Fruit fly (Drosophila melanogaster): Measurements from ENCODE around the gene CrebA.

The CrebA gene

DNA sequence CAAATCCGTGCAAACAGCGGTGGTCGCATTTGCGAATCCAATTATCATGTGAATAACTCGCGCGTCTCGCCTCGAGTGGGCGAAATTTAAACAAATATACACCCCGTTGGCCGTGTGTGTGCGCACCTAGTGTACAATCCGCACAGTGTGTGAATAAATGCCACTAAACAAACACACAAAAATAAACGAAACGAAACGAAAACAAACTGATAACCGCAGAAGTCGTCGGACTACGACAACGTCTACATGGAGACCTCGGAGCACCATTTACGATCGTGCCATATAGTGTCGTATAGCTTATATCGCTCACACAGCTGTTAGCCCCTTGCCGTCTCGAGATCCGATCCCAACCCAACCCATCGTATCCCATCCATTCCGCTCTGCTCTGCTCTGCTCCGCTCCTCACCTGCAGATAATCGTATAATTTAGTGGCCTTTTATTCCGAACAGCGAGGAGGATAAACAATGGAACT lies 31.3 kb downstream of the CrebA start (continued):
- peak; percentile 89 for TF ChIP-seq pfk (GFP tag; optimal IDR thresholded peaks at IDR 0.05)
- no peak for TF ChIP-seq lbe (GFP tag; optimal IDR thresholded peaks at IDR 0.05)
- TF ChIP-seq CG15479 (GFP tag; optimal IDR thresholded peaks at IDR 0.05): peak; percentile 92
- TF ChIP-seq hkb (optimal IDR thresholded peaks at IDR 0.05): no peak
- peak; percentile 59 for TF ChIP-seq hkb (GFP tag; IDR thresholded peaks at IDR 0.05)
- peak; percentile 82 for TF ChIP-seq schlank (tag; optimal IDR thresholded peaks at IDR 0.05)
- TF ChIP-seq NfI (GFP tag; optimal IDR thresholded peaks at IDR 0.05): peak; percentile 65
- peak; percentile 43; the same call in 1 of the 3 replicates for TF ChIP-seq Mrtf (GFP tag; IDR thresholded peaks at IDR 0.05)
- 0 out of 3 replicates have a peak, but pooled peaks have one; percentile 25 for TF ChIP-seq CG11093 (GFP tag; IDR thresholded peaks at IDR 0.05)
- no peak for TF ChIP-seq Rx (GFP tag; IDR thresholded peaks at IDR 0.05)
- TF ChIP-seq jumu (GFP tag; optimal IDR thresholded peaks at IDR 0.05): peak; percentile 42
- peak; percentile 19 for TF ChIP-seq YL-1 (GFP tag; optimal IDR thresholded peaks at IDR 0.05)
- no peak; the same call in 1 of the 2 replicates for TF ChIP-seq CG17328 (GFP tag; IDR thresholded peaks at IDR 0.05)
- no peak for TF ChIP-seq CG6654 (GFP tag; optimal IDR thresholded peaks at IDR 0.05)
- no peak for TF ChIP-seq CG14965 (GFP tag; optimal IDR thresholded peaks at IDR 0.05; ENCODE audit: borderline replicate concordance)
- no peak for TF ChIP-seq Stat92E (GFP tag; optimal IDR thresholded peaks at IDR 0.05)
- TF ChIP-seq her (GFP tag; optimal IDR thresholded peaks at IDR 0.05): peak; percentile 61
- peak; percentile 44 for TF ChIP-seq CG10979 (tag; optimal IDR thresholded peaks at IDR 0.05)
- TF ChIP-seq bsh (GFP tag; optimal IDR thresholded peaks at IDR 0.05): peak in 1 of 2 experiments; percentile 56
- peak; percentile 84 for TF ChIP-seq Asciz (GFP tag; optimal IDR thresholded peaks at IDR 0.05)
- peak; percentile 74 for TF ChIP-seq CG33557 (GFP tag; optimal IDR thresholded peaks at IDR 0.05)
- peak; percentile 71 for TF ChIP-seq CG5180 (GFP tag; optimal IDR thresholded peaks at IDR 0.05)
- no peak for TF ChIP-seq nmo (GFP tag; optimal IDR thresholded peaks at IDR 0.05)
- TF ChIP-seq CG10209 (GFP tag; optimal IDR thresholded peaks at IDR 0.05): peak; percentile 80
- peak; percentile 70 for TF ChIP-seq Xrp1 (GFP tag; IDR thresholded peaks at IDR 0.05)
- no peak for TF ChIP-seq emc (GFP tag; optimal IDR thresholded peaks at IDR 0.05)
- peak; percentile 33 for TF ChIP-seq slp2 (GFP tag; optimal IDR thresholded peaks at IDR 0.05)
- TF ChIP-seq h (optimal IDR thresholded peaks at IDR 0.05): no peak
- peak; percentile 22; the same call in 1 of the 2 replicates for TF ChIP-seq CG16779 (GFP tag; IDR thresholded peaks at IDR 0.05)
- TF ChIP-seq chn (GFP tag; optimal IDR thresholded peaks at IDR 0.05): no peak
- TF ChIP-seq rib (GFP tag; IDR thresholded peaks at IDR 0.05): peak; percentile 88; the same call in 1 of the 2 replicates
- peak; percentile 78 for TF ChIP-seq CG12219 (GFP tag; optimal IDR thresholded peaks at IDR 0.05)
- peak; percentile 100 for TF ChIP-seq CG10431 (GFP tag; optimal IDR thresholded peaks at IDR 0.05)
- TF ChIP-seq CG14050 (GFP tag; IDR thresholded peaks at IDR 0.05): 0 out of 3 replicates have a peak, but pooled peaks have one; percentile 31
- TF ChIP-seq Max (GFP tag; optimal IDR thresholded peaks at IDR 0.05): no peak
- TF ChIP-seq CG32767 (GFP tag; IDR thresholded peaks at IDR 0.05): no peak; the same call in 1 of the 2 replicates
- peak; percentile 38 for TF ChIP-seq CG3065 (GFP tag; optimal IDR thresholded peaks at IDR 0.05)
- no peak for TF ChIP-seq hb (GFP tag; IDR thresholded peaks at IDR 0.05; ENCODE audit: partially characterized antibody)
- TF ChIP-seq Hmx (GFP tag; optimal IDR thresholded peaks at IDR 0.05): no peak
- TF ChIP-seq HmgZ (tag; optimal IDR thresholded peaks at IDR 0.05): peak; percentile 85
- TF ChIP-seq zfh1 (GFP tag; IDR thresholded peaks at IDR 0.05): peak; percentile 65; the same call in 2 of the 3 replicates
- TF ChIP-seq pzg (GFP tag; optimal IDR thresholded peaks at IDR 0.05): no peak
- no peak for TF ChIP-seq CG2889 (GFP tag; IDR thresholded peaks at IDR 0.05)
- TF ChIP-seq CG8388 (GFP tag; optimal IDR thresholded peaks at IDR 0.05): peak; percentile 63
- TF ChIP-seq tna (GFP tag; IDR thresholded peaks at IDR 0.05; ENCODE audit: partially characterized antibody): no peak
- peak; percentile 55 for TF ChIP-seq gcm (GFP tag; optimal IDR thresholded peaks at IDR 0.05)
- peak; percentile 44 for TF ChIP-seq maf-S (GFP tag; optimal IDR thresholded peaks at IDR 0.05)
- TF ChIP-seq Atf3 (GFP tag; optimal IDR thresholded peaks at IDR 0.05): no peak
- peak; percentile 41 for TF ChIP-seq Dek (tag; optimal IDR thresholded peaks at IDR 0.05)
- peak; percentile 42 for TF ChIP-seq CG8359 (GFP tag; optimal IDR thresholded peaks at IDR 0.05; ENCODE audit: borderline replicate concordance)

Measured in whole organism, embryonic.